Fruit fly (Drosophila melanogaster): ENCODE measurements around the gene zormin.

DNA sequence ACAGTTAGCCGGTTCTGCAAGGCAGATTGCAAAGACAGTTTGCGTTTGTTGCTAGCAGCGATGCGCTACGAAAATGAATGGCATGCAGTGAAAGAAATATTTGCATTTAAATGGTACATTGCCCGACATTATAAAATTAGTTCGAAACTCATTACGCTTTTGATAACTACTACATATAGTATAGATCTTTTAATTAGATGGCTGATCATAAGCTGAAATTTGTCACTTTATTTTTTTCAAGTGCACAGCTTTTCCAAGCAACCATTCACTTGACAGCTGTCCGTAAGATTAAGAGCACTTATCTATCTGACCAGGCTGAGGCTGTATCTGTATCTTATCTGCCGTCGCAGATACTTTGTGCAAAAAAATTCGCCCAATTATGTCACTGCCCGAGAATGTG, 34.5 kb downstream of the zormin start:
- TF ChIP-seq seq (GFP tag; IDR thresholded peaks at IDR 0.05), result no peak
- no peak for TF ChIP-seq CG10565 (GFP tag; optimal IDR thresholded peaks at IDR 0.05)
- no peak for TF ChIP-seq CG31441 (GFP tag; IDR thresholded peaks at IDR 0.05)
- no peak for TF ChIP-seq pho (GFP tag; optimal IDR thresholded peaks at IDR 0.05)

Measured in whole organism, embryonic.